Fruit fly (Drosophila melanogaster) whole organism, wandering third instar larva: ENCODE data around the gene CG13694.

Source experiments
- CG9705 ChIP-seq: fragments of 200-800 bp; sonication (Bioruptor generic); optimal IDR thresholded peaks from 2 replicates; lab custom pipeline; 2018; ENCODE audit warnings: missing biosample characterization, mild to moderate bottlenecking, missing genetic modification characterization
- GATAd ChIP-seq: sonication (Bioruptor generic); optimal IDR thresholded peaks from 2 replicates; lab custom pipeline; 2016; ENCODE audit warnings: missing biosample characterization, missing genetic modification characterization
- HLH106 ChIP-seq: fragments of 200-800 bp; optimal IDR thresholded peaks from 3 replicates; lab custom pipeline; 2019; ENCODE audit warnings: missing biosample characterization, mild to moderate bottlenecking, missing genetic modification characterization, moderate library complexity
- Hr78 ChIP-seq: fragments of >200 bp; optimal IDR thresholded peaks from 2 replicates; lab custom pipeline; 2017; ENCODE audit warnings: missing biosample characterization, missing genetic modification characterization
- Jra ChIP-seq: sonication (Bioruptor generic); optimal IDR thresholded peaks from 2 replicates; lab custom pipeline; 2016; ENCODE audit warnings: missing biosample characterization, missing genetic modification characterization
- N ChIP-seq: fragments of >200 bp; optimal IDR thresholded peaks from 2 replicates; lab custom pipeline; 2018; ENCODE audit warnings: missing biosample characterization, missing external identifiers, missing genetic modification characterization
- br ChIP-seq: fragments of 200-800 bp; sonication (Bioruptor generic); optimal IDR thresholded peaks from 2 replicates; lab custom pipeline; 2016; ENCODE audit warnings: missing biosample characterization, missing genetic modification characterization
- ey ChIP-seq: fragments of 200-800 bp; sonication (Bioruptor generic); optimal IDR thresholded peaks from 2 replicates; lab custom pipeline; 2016; ENCODE audit warnings: missing biosample characterization, missing genetic modification characterization
- foxo ChIP-seq, 2 experiments: fragments of 200-800 bp; sonication (Bioruptor generic); optimal IDR thresholded peaks; 2 replicates in 1 of 2; 3 replicates in 1 of 2; lab custom pipeline; 2016 to 2017; ENCODE audit warnings: missing biosample characterization in 2 of 2, missing genetic modification characterization in 2 of 2
- fru ChIP-seq: fragments of 200-800 bp; sonication (Bioruptor generic); optimal IDR thresholded peaks from 3 replicates; lab custom pipeline; 2016; ENCODE audit warnings: missing biosample characterization, mild to moderate bottlenecking, missing genetic modification characterization
- h ChIP-seq: fragments of 200-800 bp; sonication (Bioruptor generic); optimal IDR thresholded peaks from 3 replicates; lab custom pipeline; 2016; ENCODE audit warnings: missing biosample characterization, mild to moderate bottlenecking, missing genetic modification characterization
- pan ChIP-seq: fragments of >200 bp; optimal IDR thresholded peaks from 2 replicates; lab custom pipeline; 2017
- tai ChIP-seq: sonication (Bioruptor generic); optimal IDR thresholded peaks from 2 replicates; lab custom pipeline; 2016; ENCODE audit warnings: missing biosample characterization, missing genetic modification characterization

dm6 chr2L:94096-94495 is 22.2 kb downstream of the CG13694 start:
- TF ChIP-seq h (GFP tag; lab: Kevin White, UChicago) (no peak), HLH106 (tag; lab: Kevin White, UChicago) (no peak), foxo (GFP tag; optimal IDR thresholded peaks at IDR 0.05; lab: Kevin White, UChicago) (no peak), Hr78 (GFP tag; lab: Kevin White, UChicago) (no peak), pan (lab: Kevin White, UChicago) (no peak), br (GFP tag; lab: Kevin White, UChicago) (no peak), ey (GFP tag; lab: Kevin White, UChicago) (no peak), CG9705 (GFP tag; lab: Kevin White, UChicago) (no peak), Jra (GFP tag; lab: Kevin White, UChicago) (no peak), N (no peak), fru (GFP tag; lab: Kevin White, UChicago) (no peak), tai (GFP tag; lab: Kevin White, UChicago) (no peak), GATAd (GFP tag; lab: Kevin White, UChicago) (no peak)
